Worm (Caenorhabditis elegans) whole organism, midembryonic: ENCODE results near the gene Y17G9B.2.

Experiments
- flt-1 ChIP-seq: fragments of 200-800 bp; sonication (Bioruptor generic); IDR thresholded peaks from 2 replicates; pipeline ENCODE4 v1.3.6; 2022; ENCODE audit warnings: missing genetic modification characterization, missing compliant biosample characterization
- klf-2 ChIP-seq: fragments of 200-800 bp; sonication (Bioruptor generic); conservative IDR thresholded peaks from 2 replicates; pipeline ENCODE4 v1.3.6; 2022; ENCODE audit warnings: missing genetic modification reagents, missing genetic modification characterization, missing compliant biosample characterization
- med-1 ChIP-seq: sonication (generic microtip); optimal IDR thresholded peaks from 2 replicates; lab custom pipeline; 2017; ENCODE audit warnings: missing genetic modification characterization, mild to moderate bottlenecking, missing compliant biosample characterization, antibody characterized with exemption, missing genetic modification reagents; ENCODE audit not compliant: insufficient read depth
- ztf-23 ChIP-seq: fragments of 200-800 bp; sonication (Bioruptor generic); IDR thresholded peaks from 2 replicates; pipeline ENCODE4 v1.3.6; 2022; ENCODE audit warnings: missing genetic modification reagents, missing genetic modification characterization, missing compliant biosample characterization
- ztf-29 ChIP-seq: fragments of 200-800 bp; sonication (Bioruptor generic); IDR thresholded peaks from 2 replicates; pipeline ENCODE4 v1.3.6; 2022; ENCODE audit warnings: missing genetic modification reagents, missing genetic modification characterization, missing compliant biosample characterization

DNA sequence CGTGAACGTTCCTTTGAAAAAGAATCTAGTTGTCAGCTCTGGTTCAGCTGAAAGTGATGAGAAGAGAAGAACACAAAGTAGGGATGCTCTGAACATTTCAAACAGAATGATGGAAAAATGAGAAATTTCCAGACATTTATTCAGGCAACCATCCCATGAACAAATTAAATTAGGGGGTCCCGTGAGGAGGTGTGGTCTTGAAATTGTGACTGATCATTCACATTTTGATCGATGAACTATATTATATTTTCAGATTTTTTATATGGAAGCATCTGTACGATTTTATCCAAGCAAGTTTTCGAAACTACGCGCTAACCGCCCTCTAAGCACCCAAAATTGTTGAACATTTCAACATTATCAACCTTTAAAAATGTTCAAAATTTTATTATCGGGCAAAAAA, 12.1 kb downstream of the Y17G9B.2 start, which contains the start of gene R11E3.19:
- TF ChIP-seq ztf-29 (GFP tag; lab: Robert Waterston, UW) (no peak), flt-1 (GFP tag; lab: Robert Waterston, UW) (no peak), med-1 (GFP tag; lab: Kevin White, UChicago) (no peak), klf-2 (GFP tag; lab: Robert Waterston, UW) (no peak), ztf-23 (GFP tag; lab: Robert Waterston, UW) (no peak)
